Worm (Caenorhabditis elegans): Measurements from ENCODE around the gene F23F1.4.

Gene F23F1.4

ce11 chrII:12685-13084, 15.5 kb downstream of the F23F1.4 start, which contains the start of gene best-3:
Gene best-3, plus strand, starts transcription at chrII:12985.
- TF ChIP-seq nhr-237 (tag; optimal IDR thresholded peaks at IDR 0.05) (no peak), mep-1 (tag; optimal IDR thresholded peaks at IDR 0.05) (no peak), lsy-2 (tag; optimal IDR thresholded peaks at IDR 0.05) (no peak), cnd-1 (tag; optimal IDR thresholded peaks at IDR 0.05) (no peak), lin-13 (tag; optimal IDR thresholded peaks at IDR 0.05) (no peak), unc-39 (tag; optimal IDR thresholded peaks at IDR 0.05) (no peak), unc-120 (tag; optimal IDR thresholded peaks at IDR 0.05; ENCODE audit: poor library complexity, severe bottlenecking) (no peak), nhr-2 (tag; optimal IDR thresholded peaks at IDR 0.05) (no peak), M03D4.4 (tag; optimal IDR thresholded peaks at IDR 0.05) (no peak), unc-62 (GFP tag; optimal IDR thresholded peaks at IDR 0.05) (no peak), ceh-83 (GFP tag; optimal IDR thresholded peaks at IDR 0.05) (no peak), nhr-28 (tag; optimal IDR thresholded peaks at IDR 0.05) (no peak), zip-8 (tag; optimal IDR thresholded peaks at IDR 0.05) (no peak), ztf-11 (tag; optimal IDR thresholded peaks at IDR 0.05) (no peak)

- TF ChIP-seq ceh-39 (tag; optimal IDR thresholded peaks at IDR 0.05), result no peak
- no peak for TF ChIP-seq ces-1 (GFP tag; optimal IDR thresholded peaks at IDR 0.05)
- no peak for TF ChIP-seq cnd-1 (tag; optimal IDR thresholded peaks at IDR 0.05)
Observed at ce11 chrII:11783-12182, 16.4 kb downstream of the F23F1.4 start, which contains the start of gene best-4. Gene best-4, minus strand, starts transcription at chrII:11883.

- no peak for TF ChIP-seq ceh-43 (GFP tag; optimal IDR thresholded peaks at IDR 0.05)
- TF ChIP-seq tbx-8 (GFP tag; optimal IDR thresholded peaks at IDR 0.05), result no peak
- no peak for TF ChIP-seq blmp-1 (tag; optimal IDR thresholded peaks at IDR 0.05)
- TF ChIP-seq unc-120 (tag; optimal IDR thresholded peaks at IDR 0.05; ENCODE audit: poor library complexity, severe bottlenecking), result no peak
- TF ChIP-seq ceh-83 (GFP tag; optimal IDR thresholded peaks at IDR 0.05), result no peak
- no peak for TF ChIP-seq nhr-76 (tag; optimal IDR thresholded peaks at IDR 0.05)
- TF ChIP-seq unc-62 (GFP tag; optimal IDR thresholded peaks at IDR 0.05), result no peak
- TF ChIP-seq snpc-4 (tag; optimal IDR thresholded peaks at IDR 0.05), result no peak
- no peak for TF ChIP-seq zip-8 (tag; optimal IDR thresholded peaks at IDR 0.05)
- no peak for TF ChIP-seq lin-32 (GFP tag; optimal IDR thresholded peaks at IDR 0.05)
- no peak for TF ChIP-seq cnd-1 (tag; optimal IDR thresholded peaks at IDR 0.05)
- no peak for TF ChIP-seq flh-1 (GFP tag; optimal IDR thresholded peaks at IDR 0.05)
- no peak for TF ChIP-seq mls-2 (tag; optimal IDR thresholded peaks at IDR 0.05)
- no peak for TF ChIP-seq nhr-2 (tag; optimal IDR thresholded peaks at IDR 0.05)
- no peak for TF ChIP-seq ceh-39 (tag; optimal IDR thresholded peaks at IDR 0.05)
- TF ChIP-seq nhr-28 (tag; optimal IDR thresholded peaks at IDR 0.05), result no peak
- no peak for TF ChIP-seq lin-13 (tag; optimal IDR thresholded peaks at IDR 0.05)
Observed at ce11 chrII:8212-8611, 20.0 kb downstream of the F23F1.4 start.

DNA sequence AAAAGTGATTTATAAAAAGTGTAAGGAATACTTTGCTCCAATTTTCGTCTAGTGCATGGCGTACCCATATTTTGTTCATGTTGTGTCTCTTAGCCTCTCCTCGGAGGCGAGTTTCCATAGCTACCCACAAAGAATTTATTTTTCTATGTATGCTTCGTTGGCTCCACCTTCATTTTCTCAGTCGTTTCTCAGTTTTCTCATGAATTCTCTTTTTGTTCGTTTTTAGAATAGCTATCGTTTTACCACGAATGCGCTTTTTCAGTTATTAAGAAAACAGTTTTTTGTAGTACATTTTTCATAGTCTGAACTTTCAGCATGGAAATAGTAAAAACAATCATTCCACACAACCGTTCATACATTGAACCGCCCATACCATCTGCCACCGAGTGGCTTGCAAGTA, 21.9 kb downstream of the F23F1.4 start, which contains the start of gene osta-1:
Gene osta-1 (plus strand): TSS at position 309 of the 400 bp plus-strand sequence.
- TF ChIP-seq ces-1 (GFP tag; optimal IDR thresholded peaks at IDR 0.05) (no peak), drap-1 (GFP tag; optimal IDR thresholded peaks at IDR 0.05) (no peak)

- TF ChIP-seq pha-4 (tag; optimal IDR thresholded peaks at IDR 0.05), result no peak
- no peak for TF ChIP-seq cnd-1 (tag; optimal IDR thresholded peaks at IDR 0.05)
- no peak for TF ChIP-seq flh-1 (GFP tag; optimal IDR thresholded peaks at IDR 0.05)
- TF ChIP-seq ceh-43 (GFP tag; optimal IDR thresholded peaks at IDR 0.05), result no peak
- no peak for TF ChIP-seq nhr-2 (tag; optimal IDR thresholded peaks at IDR 0.05)
Observed at ce11 chrII:4793-5192, 23.4 kb downstream of the F23F1.4 start.

- TF ChIP-seq ceh-39 (tag; optimal IDR thresholded peaks at IDR 0.05) (no peak), tbx-8 (GFP tag; optimal IDR thresholded peaks at IDR 0.05) (no peak), nhr-237 (tag; optimal IDR thresholded peaks at IDR 0.05) (no peak), drap-1 (GFP tag; optimal IDR thresholded peaks at IDR 0.05) (no peak), pha-4 (tag; optimal IDR thresholded peaks at IDR 0.05) (no peak), sem-2 (GFP tag; optimal IDR thresholded peaks at IDR 0.05) (no peak), bed-3 (GFP tag; optimal IDR thresholded peaks at IDR 0.05) (no peak), unc-39 (tag; optimal IDR thresholded peaks at IDR 0.05) (no peak), nhr-28 (tag; optimal IDR thresholded peaks at IDR 0.05) (no peak), flh-1 (GFP tag; optimal IDR thresholded peaks at IDR 0.05) (no peak), ham-2 (GFP tag; optimal IDR thresholded peaks at IDR 0.05) (no peak), snpc-4 (tag; optimal IDR thresholded peaks at IDR 0.05) (no peak), unc-62 (GFP tag; optimal IDR thresholded peaks at IDR 0.05) (peak; percentile 46), lin-32 (GFP tag; optimal IDR thresholded peaks at IDR 0.05) (no peak), elt-1 (tag; optimal IDR thresholded peaks at IDR 0.05; ENCODE audit: borderline replicate concordance, insufficient read depth) (no peak), blmp-1 (tag; optimal IDR thresholded peaks at IDR 0.05) (no peak), hlh-1 (tag; optimal IDR thresholded peaks at IDR 0.05) (peak; percentile 92), lin-13 (tag; optimal IDR thresholded peaks at IDR 0.05) (no peak), lsy-2 (tag; optimal IDR thresholded peaks at IDR 0.05) (no peak), zip-8 (tag; optimal IDR thresholded peaks at IDR 0.05) (no peak), elt-3 (tag; optimal IDR thresholded peaks at IDR 0.05) (no peak), mls-2 (tag; optimal IDR thresholded peaks at IDR 0.05) (no peak), sptf-1 (tag; optimal IDR thresholded peaks at IDR 0.05) (no peak), ceh-83 (GFP tag; optimal IDR thresholded peaks at IDR 0.05) (no peak), nhr-12 (tag; optimal IDR thresholded peaks at IDR 0.05) (no peak), ztf-11 (tag; optimal IDR thresholded peaks at IDR 0.05) (no peak), ces-1 (GFP tag; optimal IDR thresholded peaks at IDR 0.05) (peak; percentile 33), unc-120 (tag; optimal IDR thresholded peaks at IDR 0.05; ENCODE audit: poor library complexity, severe bottlenecking) (peak; percentile 64), nhr-2 (tag; optimal IDR thresholded peaks at IDR 0.05) (no peak), M03D4.4 (tag; optimal IDR thresholded peaks at IDR 0.05) (no peak), mep-1 (tag; optimal IDR thresholded peaks at IDR 0.05) (no peak), ceh-43 (GFP tag; optimal IDR thresholded peaks at IDR 0.05) (no peak)
Observed at ce11 chrII:1334-1898, 26.8 kb downstream of the F23F1.4 start, which contains the start of gene 2L52.1. Gene 2L52.1, plus strand, starts transcription at chrII:1848.
